Fruit fly (Drosophila melanogaster) whole organism, pupa: ENCODE data around the gene kirre.
A peak's percentile ranks its signal among the peaks of the same experiment; 100 is the strongest.

Experiments
- CG13204 ChIP-seq: fragments of 200-800 bp; sonication (Bioruptor generic); optimal IDR thresholded peaks from 2 replicates; lab custom pipeline; 2018; ENCODE audit warnings: missing biosample characterization, mild to moderate bottlenecking, missing genetic modification characterization, moderate library complexity
- CG17806 ChIP-seq: fragments of 200-800 bp; sonication (Bioruptor generic); optimal IDR thresholded peaks from 2 replicates; lab custom pipeline; 2018; ENCODE audit warnings: missing biosample characterization, mild to moderate bottlenecking, missing genetic modification characterization, moderate library complexity
- CG4496 ChIP-seq: fragments of 200-800 bp; sonication (Bioruptor generic); IDR thresholded peaks from 3 replicates; pipeline ENCODE4 v1.3.6; 2022; ENCODE audit warnings: missing biosample characterization, missing genetic modification characterization
- D1 ChIP-seq: fragments of 200-800 bp; sonication (Bioruptor generic); optimal IDR thresholded peaks from 2 replicates; lab custom pipeline; 2018; ENCODE audit warnings: missing biosample characterization, mild to moderate bottlenecking, missing genetic modification characterization, moderate library complexity
- EcR ChIP-seq: fragments of 200-800 bp; sonication (Bioruptor generic); optimal IDR thresholded peaks from 3 replicates; lab custom pipeline; 2019; ENCODE audit warnings: missing biosample characterization, missing genetic modification characterization, mild to moderate bottlenecking, moderate library complexity, missing genetic modification reagents
- Pif1A ChIP-seq: fragments of 200-800 bp; sonication (Bioruptor generic); optimal IDR thresholded peaks from 3 replicates; lab custom pipeline; 2016; ENCODE audit warnings: missing biosample characterization, missing genetic modification characterization
- gl ChIP-seq: fragments of 200-800 bp; sonication (Bioruptor generic); optimal IDR thresholded peaks from 2 replicates; lab custom pipeline; 2018; ENCODE audit warnings: missing biosample characterization, mild to moderate bottlenecking, missing genetic modification characterization

dm6 chrX:3045953-3046352 is 305.8 kb downstream of the kirre start:
- TF ChIP-seq CG17806 = peak; percentile 97
- TF ChIP-seq CG4496 = peak; percentile 96
- TF ChIP-seq gl (tag; lab: Kevin White, UChicago) = peak; percentile 93
- TF ChIP-seq EcR (GFP tag; lab: Kevin White, UChicago) = peak; percentile 56
- TF ChIP-seq Pif1A (GFP tag; lab: Kevin White, UChicago) = peak; percentile 93
- peak; percentile 77 for TF ChIP-seq D1 (tag; lab: Kevin White, UChicago)
- peak; percentile 90 for TF ChIP-seq CG13204 (GFP tag; lab: Kevin White, UChicago)
